Fruit fly (Drosophila melanogaster) whole organism, prepupa: ENCODE measurements around the gene bor.

Experiments
- Blimp-1 ChIP-seq: fragments of 200-800 bp; sonication (Bioruptor generic); optimal IDR thresholded peaks from 3 replicates; lab custom pipeline; 2017; ENCODE audit warnings: missing biosample characterization, missing genetic modification characterization, mild to moderate bottlenecking, moderate library complexity, missing genetic modification reagents
- CG11294 ChIP-seq: fragments of 200-800 bp; sonication (Bioruptor generic); IDR thresholded peaks from 2 replicates; pipeline ENCODE4 v1.3.6; 2022; ENCODE audit warnings: missing biosample characterization, missing genetic modification characterization
- CG11902 ChIP-seq: fragments of 200-800 bp; sonication (Bioruptor generic); optimal IDR thresholded peaks from 3 replicates; lab custom pipeline; 2016; ENCODE audit warnings: missing biosample characterization, missing genetic modification characterization
- CG1621 ChIP-seq: fragments of 200-800 bp; sonication (Bioruptor generic); optimal IDR thresholded peaks from 3 replicates; lab custom pipeline; 2018; ENCODE audit warnings: missing biosample characterization, mild to moderate bottlenecking, missing genetic modification characterization
- CG16779 ChIP-seq: fragments of 200-800 bp; sonication (Bioruptor generic); optimal IDR thresholded peaks from 3 replicates; lab custom pipeline; 2017; ENCODE audit warnings: missing biosample characterization, mild to moderate bottlenecking, missing genetic modification characterization
- CG3032 ChIP-seq: fragments of 200-800 bp; optimal IDR thresholded peaks from 2 replicates; lab custom pipeline; 2019; ENCODE audit warnings: missing biosample characterization, mild to moderate bottlenecking, missing genetic modification characterization, moderate library complexity
- CG31627 ChIP-seq: fragments of 200-800 bp; sonication (Bioruptor generic); optimal IDR thresholded peaks from 3 replicates; lab custom pipeline; 2016; ENCODE audit warnings: missing biosample characterization, missing genetic modification characterization
- CG34406 ChIP-seq: fragments of 200-800 bp; sonication (Bioruptor generic); optimal IDR thresholded peaks from 3 replicates; lab custom pipeline; 2016; ENCODE audit warnings: missing biosample characterization, missing genetic modification characterization
- CG6276 ChIP-seq: fragments of 200-800 bp; sonication (Bioruptor generic); optimal IDR thresholded peaks from 2 replicates; lab custom pipeline; 2017; ENCODE audit warnings: missing biosample characterization, mild to moderate bottlenecking, missing genetic modification characterization
- CG6792 ChIP-seq: fragments of 200-800 bp; sonication (Bioruptor generic); optimal IDR thresholded peaks from 3 replicates; lab custom pipeline; 2016; ENCODE audit warnings: missing biosample characterization, missing genetic modification characterization
- CG6808 ChIP-seq: fragments of 200-800 bp; sonication (Bioruptor generic); optimal IDR thresholded peaks from 3 replicates; lab custom pipeline; 2017; ENCODE audit warnings: missing biosample characterization, missing genetic modification characterization, mild to moderate bottlenecking, moderate library complexity, missing genetic modification reagents
- CG6854 ChIP-seq: fragments of 200-800 bp; sonication (Bioruptor generic); optimal IDR thresholded peaks from 2 replicates; lab custom pipeline; 2017; ENCODE audit warnings: missing biosample characterization, mild to moderate bottlenecking, missing genetic modification characterization
- CG8319 ChIP-seq: fragments of 200-800 bp; sonication (Bioruptor generic); optimal IDR thresholded peaks from 3 replicates; lab custom pipeline; 2016; ENCODE audit warnings: missing biosample characterization, missing genetic modification characterization
- CG8632 ChIP-seq: fragments of 200-800 bp; sonication (Bioruptor generic); optimal IDR thresholded peaks from 3 replicates; lab custom pipeline; 2016; ENCODE audit warnings: missing biosample characterization, missing genetic modification characterization
- Gug ChIP-seq: fragments of 200-800 bp; sonication (Bioruptor generic); IDR thresholded peaks from 2 replicates; pipeline ENCODE4 v1.3.6; 2022; ENCODE audit warnings: missing biosample characterization, missing genetic modification characterization
- Hr38 ChIP-seq: sonication (Bioruptor generic); optimal IDR thresholded peaks from 2 replicates; lab custom pipeline; 2016; ENCODE audit warnings: missing biosample characterization, missing genetic modification characterization
- Hr39 ChIP-seq: fragments of 200-800 bp; sonication (Bioruptor generic); optimal IDR thresholded peaks from 2 replicates; lab custom pipeline; 2016; ENCODE audit warnings: missing biosample characterization, missing genetic modification characterization
- Hr4 ChIP-seq: fragments of 200-800 bp; sonication (Bioruptor generic); optimal IDR thresholded peaks from 3 replicates; lab custom pipeline; 2016; ENCODE audit warnings: missing biosample characterization, missing genetic modification characterization
- Lpt ChIP-seq: fragments of 200-800 bp; sonication (Bioruptor generic); optimal IDR thresholded peaks from 3 replicates; lab custom pipeline; 2016; ENCODE audit warnings: missing biosample characterization, missing genetic modification characterization
- Met ChIP-seq: fragments of 200-800 bp; sonication (Bioruptor generic); optimal IDR thresholded peaks from 3 replicates; lab custom pipeline; 2016; ENCODE audit warnings: missing biosample characterization, missing genetic modification characterization
- Sox15 ChIP-seq: fragments of 200-800 bp; sonication (Bioruptor generic); optimal IDR thresholded peaks from 3 replicates; lab custom pipeline; 2016; ENCODE audit warnings: missing biosample characterization, missing genetic modification characterization
- achi ChIP-seq: fragments of 200-800 bp; sonication (Bioruptor generic); optimal IDR thresholded peaks from 3 replicates; lab custom pipeline; 2016; ENCODE audit warnings: missing biosample characterization, missing genetic modification characterization
- acj6 ChIP-seq: fragments of 200-800 bp; sonication (Bioruptor generic); optimal IDR thresholded peaks from 3 replicates; lab custom pipeline; 2016; ENCODE audit warnings: missing biosample characterization, missing genetic modification characterization
- cyc ChIP-seq: fragments of 200-800 bp; sonication (Bioruptor generic); optimal IDR thresholded peaks from 3 replicates; lab custom pipeline; 2016; ENCODE audit warnings: missing biosample characterization, missing genetic modification characterization
- esn ChIP-seq: fragments of 200-800 bp; sonication (Bioruptor generic); optimal IDR thresholded peaks from 2 replicates; lab custom pipeline; 2016; ENCODE audit warnings: missing biosample characterization, mild to moderate bottlenecking, missing genetic modification characterization, moderate library complexity
- lz ChIP-seq: fragments of 200-800 bp; sonication (Bioruptor generic); optimal IDR thresholded peaks from 3 replicates; lab custom pipeline; 2016; ENCODE audit warnings: missing biosample characterization, missing genetic modification characterization
- pdm3 ChIP-seq: fragments of 200-800 bp; sonication (Bioruptor generic); optimal IDR thresholded peaks from 3 replicates; lab custom pipeline; 2016; ENCODE audit warnings: missing biosample characterization, missing genetic modification characterization
- salr ChIP-seq, 2 experiments: fragments of 200-800 bp; sonication (Bioruptor generic); optimal IDR thresholded peaks; 3 replicates each; lab custom pipeline; 2016 to 2018; ENCODE audit warnings: missing biosample characterization in 2 of 2, missing genetic modification characterization in 2 of 2, mild to moderate bottlenecking in 1 of 2
- spab ChIP-seq: fragments of 200-800 bp; sonication (Bioruptor generic); optimal IDR thresholded peaks from 2 replicates; lab custom pipeline; 2017; ENCODE audit warnings: missing biosample characterization, mild to moderate bottlenecking, missing genetic modification characterization, missing genetic modification reagents
- topi ChIP-seq: fragments of 200-800 bp; sonication (Bioruptor generic); optimal IDR thresholded peaks from 3 replicates; lab custom pipeline; 2016; ENCODE audit warnings: missing biosample characterization, missing genetic modification characterization
- vri ChIP-seq: fragments of 200-800 bp; sonication (Bioruptor generic); optimal IDR thresholded peaks from 3 replicates; lab custom pipeline; 2016; ENCODE audit warnings: missing biosample characterization, mild to moderate bottlenecking, missing genetic modification characterization

Gene bor

dm6 chr3R:16272754-16273502, 9.0 kb upstream of the bor start:
- TF ChIP-seq CG6854 (GFP tag; lab: Kevin White, UChicago): peak; percentile 13
- TF ChIP-seq CG34406 (GFP tag; lab: Kevin White, UChicago): no peak
- TF ChIP-seq, all 60 proteins: peak for 1

dm6 chr3R:16272185-16272584, 8.3 kb upstream of the bor start, which contains the start of the genes Mat89Ba and gish:
Mat89Ba (minus strand) TSS chr3R:16272415.
gish (plus strand) TSS chr3R:16272452.
- no peak for TF ChIP-seq topi (GFP tag; lab: Kevin White, UChicago)
- TF ChIP-seq CG1621: peak; percentile 27

dm6 chr3R:16266712-16267111, 2.8 kb upstream of the bor start, which contains the start of gene Mst89B:
Mst89B (plus strand) TSS chr3R:16267012.
- TF ChIP-seq CG8319 (no peak), CG6808 (GFP tag; lab: Kevin White, UChicago) (no peak), lz (no peak), Hr38 (GFP tag; lab: Kevin White, UChicago) (no peak), achi (GFP tag; lab: Kevin White, UChicago) (no peak), Lpt (GFP tag; lab: Kevin White, UChicago) (no peak), CG1621 (no peak), CG34406 (GFP tag; lab: Kevin White, UChicago) (no peak), CG16779 (tag; lab: Kevin White, UChicago) (no peak), CG3032 (tag; lab: Kevin White, UChicago) (no peak)
- TF ChIP-seq, all 60 proteins: peak for 0

- peak; percentile 18 for TF ChIP-seq CG6854 (GFP tag; lab: Kevin White, UChicago)
- no peak for TF ChIP-seq CG8632 (GFP tag; lab: Kevin White, UChicago)
- no peak for TF ChIP-seq spab (GFP tag; lab: Kevin White, UChicago)
- TF ChIP-seq Sox15 (GFP tag; lab: Kevin White, UChicago): peak; percentile 10
- TF ChIP-seq cyc (GFP tag; lab: Kevin White, UChicago): peak; percentile 79
- TF ChIP-seq Hr39: peak; percentile 73
- TF ChIP-seq CG6792 (GFP tag; lab: Kevin White, UChicago): peak; percentile 9
- TF ChIP-seq CG11902 (GFP tag; lab: Kevin White, UChicago): peak; percentile 33
- no peak for TF ChIP-seq CG6276 (GFP tag; lab: Kevin White, UChicago)
- peak; percentile 58 for TF ChIP-seq acj6 (GFP tag; lab: Kevin White, UChicago)
- TF ChIP-seq Hr4 (GFP tag; lab: Kevin White, UChicago): no peak
- TF ChIP-seq Gug: no peak
- TF ChIP-seq vri: peak; percentile 68
- TF ChIP-seq esn (GFP tag; lab: Kevin White, UChicago): peak; percentile 75
- TF ChIP-seq lz: peak; percentile 77
- peak; percentile 76 for TF ChIP-seq CG31627 (GFP tag; lab: Kevin White, UChicago)
- TF ChIP-seq salr (GFP tag; optimal IDR thresholded peaks at IDR 0.05; lab: Kevin White, UChicago): peak in 1 of 2 experiments; percentile 27
- TF ChIP-seq topi (GFP tag; lab: Kevin White, UChicago): peak; percentile 56
Observed at dm6 chr3R:16260385-16261169, 3.3 kb downstream of the bor start.

dm6 chr3R:16257346-16257745, 6.6 kb downstream of the bor start:
- no peak for TF ChIP-seq CG16779 (tag; lab: Kevin White, UChicago)
- no peak for TF ChIP-seq pdm3
- no peak for TF ChIP-seq Met (GFP tag; lab: Kevin White, UChicago)
- no peak for TF ChIP-seq CG11294
- TF ChIP-seq Blimp-1 (GFP tag; lab: Kevin White, UChicago): no peak
